Fruit fly (Drosophila melanogaster): ENCODE results near the gene CG7386.

DNA sequence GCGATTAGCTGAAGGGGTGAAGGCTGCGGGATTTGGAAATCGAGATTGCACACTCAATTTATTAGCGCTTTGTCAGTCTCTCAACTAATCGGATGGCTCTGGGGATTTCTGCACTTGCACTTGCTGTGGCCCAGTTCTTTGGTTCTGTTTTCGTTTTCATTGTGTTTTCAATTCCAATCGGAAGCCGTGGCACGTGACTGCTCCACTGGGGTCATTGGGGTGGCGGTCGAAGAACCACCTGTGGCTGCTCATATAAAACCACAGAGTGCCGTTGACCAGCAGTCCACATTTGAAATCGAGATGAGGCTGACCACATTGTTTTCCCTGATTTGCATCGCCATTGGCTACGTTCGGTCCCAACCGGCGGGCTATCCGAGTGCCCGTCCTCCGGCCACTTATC is 29.0 kb upstream of the CG7386 start, which contains the start of gene Cpr65Az:
- TF ChIP-seq ttk (optimal IDR thresholded peaks at IDR 0.05), result no peak
- no peak for TF ChIP-seq h (optimal IDR thresholded peaks at IDR 0.05)
- TF ChIP-seq psq (optimal IDR thresholded peaks at IDR 0.05), result no peak
